Worm (Caenorhabditis elegans) whole organism, early embryonic: ENCODE measurements around the gene cogc-6.

ENCODE experiments used
- F13C5.2 ChIP-seq: sonication (generic microtip); optimal IDR thresholded peaks from 2 replicates; lab custom pipeline; 2017; ENCODE audit warnings: mild to moderate bottlenecking, missing genetic modification characterization, inconsistent platforms, missing compliant biosample characterization
- aly-1 ChIP-seq: sonication (generic microtip); optimal IDR thresholded peaks from 2 replicates; lab custom pipeline; 2016; ENCODE audit warnings: missing genetic modification characterization, missing compliant biosample characterization
- ama-1 ChIP-seq: fragments of 150-350 bp; optimal IDR thresholded peaks from 2 replicates; lab custom pipeline; 2014
- ceh-13 ChIP-seq: fragments of 200-800 bp; sonication (Bioruptor generic); optimal IDR thresholded peaks from 2 replicates; lab custom pipeline; 2018; ENCODE audit warnings: mild to moderate bottlenecking, missing genetic modification characterization, missing compliant biosample characterization
- ceh-36 ChIP-seq: sonication (generic microtip); optimal IDR thresholded peaks from 2 replicates; lab custom pipeline; 2016; ENCODE audit warnings: missing genetic modification characterization, inconsistent platforms, missing compliant biosample characterization
- ets-7 ChIP-seq: sonication (generic microtip); optimal IDR thresholded peaks from 2 replicates; lab custom pipeline; 2016; ENCODE audit warnings: missing genotype, missing genetic modification characterization, missing compliant biosample characterization
- flt-1 ChIP-seq: fragments of 200-800 bp; sonication (Bioruptor generic); IDR thresholded peaks from 2 replicates; pipeline ENCODE4 v1.3.6; 2022; ENCODE audit warnings: missing genetic modification characterization, missing compliant biosample characterization
- hmg-4 ChIP-seq: fragments of 200-800 bp; sonication (Bioruptor generic); optimal IDR thresholded peaks from 2 replicates; lab custom pipeline; 2018; ENCODE audit warnings: mild to moderate bottlenecking, missing genetic modification characterization, missing compliant biosample characterization
- hnd-1 ChIP-seq: sonication (generic microtip); optimal IDR thresholded peaks from 2 replicates; lab custom pipeline; 2016; ENCODE audit warnings: missing genetic modification characterization, missing compliant biosample characterization
- pes-1 ChIP-seq: fragments of 200-800 bp; sonication (Bioruptor generic); IDR thresholded peaks from 2 replicates; pipeline ENCODE4 v1.3.6; 2022; ENCODE audit warnings: missing genetic modification reagents, missing genetic modification characterization, missing compliant biosample characterization
- scrt-1 ChIP-seq: fragments of 200-800 bp; sonication (Bioruptor generic); IDR thresholded peaks from 2 replicates; pipeline ENCODE4 v1.3.6; 2022; ENCODE audit warnings: missing genetic modification characterization, missing compliant biosample characterization
- sea-1 ChIP-seq: fragments of 200-800 bp; sonication (Bioruptor generic); conservative IDR thresholded peaks from 2 replicates; pipeline ENCODE4 v1.3.6; 2022; ENCODE audit warnings: missing genetic modification characterization, missing compliant biosample characterization
- tbx-37 ChIP-seq: fragments of 200-800 bp; sonication (Bioruptor generic); conservative IDR thresholded peaks from 2 replicates; pipeline ENCODE4 v1.3.6; 2022; ENCODE audit warnings: missing genetic modification reagents, missing genetic modification characterization, missing compliant biosample characterization
- tra-4 ChIP-seq: sonication (generic microtip); optimal IDR thresholded peaks from 2 replicates; lab custom pipeline; 2017; ENCODE audit warnings: missing genetic modification characterization, missing compliant biosample characterization

DNA sequence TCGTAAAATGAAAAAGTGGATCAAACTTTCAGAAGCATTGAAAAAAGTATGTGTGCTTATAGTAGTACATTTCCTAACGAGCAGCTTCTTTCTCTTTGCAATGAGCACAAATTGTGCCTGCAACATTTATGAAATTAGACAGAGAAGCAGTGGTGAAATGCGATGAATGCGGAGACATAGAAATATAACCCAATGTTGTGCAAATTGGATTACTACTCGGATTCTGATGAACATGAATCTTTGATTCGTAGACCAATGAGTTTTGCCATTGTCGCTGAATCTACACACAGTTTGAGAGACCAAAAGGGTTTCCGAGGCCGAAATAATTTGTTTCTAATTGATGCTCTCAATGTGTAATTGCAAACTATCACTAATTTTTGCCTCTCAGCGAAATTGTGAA, 32.8 kb upstream of the cogc-6 start:
- no peak for TF ChIP-seq flt-1 (GFP tag; lab: Robert Waterston, UW)
- no peak for TF ChIP-seq ama-1 (lab: Kevin White, UChicago)
- no peak for TF ChIP-seq hnd-1 (tag; lab: Kevin White, UChicago)
- no peak for TF ChIP-seq ceh-13
- TF ChIP-seq hmg-4 (GFP tag; lab: Kevin White, UChicago) = no peak
- TF ChIP-seq F13C5.2 (tag; lab: Kevin White, UChicago) = no peak
- no peak for TF ChIP-seq ceh-36 (tag; lab: Kevin White, UChicago)
- no peak for TF ChIP-seq aly-1 (tag; lab: Kevin White, UChicago)
- TF ChIP-seq tra-4 (tag; lab: Kevin White, UChicago) = no peak
- TF ChIP-seq sea-1 = no peak
- no peak for TF ChIP-seq scrt-1 (GFP tag; lab: Robert Waterston, UW)
- no peak for TF ChIP-seq pes-1 (GFP tag; lab: Robert Waterston, UW)
- TF ChIP-seq ets-7 (tag; lab: Kevin White, UChicago) = no peak
- no peak for TF ChIP-seq tbx-37 (GFP tag; lab: Robert Waterston, UW)
